Worm (Caenorhabditis elegans) whole organism, L4 larva: Measurements from ENCODE around the gene K03A11.1.

Experiments
- D1046.2 ChIP-seq: fragments of 200-800 bp; sonication (Bioruptor generic); IDR thresholded peaks from 2 replicates; pipeline ENCODE4 v1.3.6; 2022; ENCODE audit warnings: missing genetic modification characterization, missing compliant biosample characterization
- F44E2.7 ChIP-seq: fragments of 200-800 bp; sonication (Bioruptor generic); IDR thresholded peaks from 2 replicates; pipeline ENCODE4 v2.1.2; 2022; ENCODE audit warnings: missing genetic modification characterization, missing compliant biosample characterization
- F49E8.2 ChIP-seq: sonication (generic microtip); optimal IDR thresholded peaks from 2 replicates; lab custom pipeline; 2016; ENCODE audit warnings: missing compliant biosample characterization, mild to moderate bottlenecking, missing genetic modification characterization, borderline replicate concordance
- Y105C5A.15 ChIP-seq: fragments of 200-800 bp; sonication (Bioruptor generic); IDR thresholded peaks from 2 replicates; pipeline ENCODE4 v1.3.6; 2022; ENCODE audit warnings: missing genetic modification characterization, missing compliant biosample characterization
- Y48G9A.11 ChIP-seq: fragments of 200-800 bp; sonication (Bioruptor generic); IDR thresholded peaks from 2 replicates; pipeline ENCODE4 v1.3.6; 2022; ENCODE audit warnings: missing genetic modification reagents, missing genetic modification characterization, missing compliant biosample characterization
- ceh-20 ChIP-seq: fragments of 200-800 bp; sonication (Bioruptor generic); IDR thresholded peaks from 2 replicates; pipeline ENCODE4 v1.3.6; 2022; ENCODE audit warnings: missing genetic modification reagents, missing genetic modification characterization, missing compliant biosample characterization
- ceh-28 ChIP-seq: fragments of 150-350 bp; optimal IDR thresholded peaks from 2 replicates; lab custom pipeline; 2014; ENCODE audit warnings: missing biosample characterization, missing genetic modification reagents, missing genetic modification characterization
- ceh-44 ChIP-seq: fragments of 200-800 bp; sonication (Bioruptor generic); IDR thresholded peaks from 2 replicates; pipeline ENCODE4 v1.3.6; 2022; ENCODE audit warnings: missing genetic modification reagents, missing genetic modification characterization, missing compliant biosample characterization
- ceh-82 ChIP-seq: sonication (generic microtip); optimal IDR thresholded peaks from 2 replicates; lab custom pipeline; 2017; ENCODE audit warnings: missing biosample characterization, missing genetic modification characterization
- cey-2 ChIP-seq: sonication (generic microtip); optimal IDR thresholded peaks from 3 replicates; lab custom pipeline; 2017; ENCODE audit warnings: missing genetic modification characterization, mild to moderate bottlenecking, missing compliant biosample characterization, antibody characterized with exemption, borderline replicate concordance; ENCODE audit not compliant: insufficient read depth
- ctbp-1 ChIP-seq: fragments of 200-800 bp; sonication (Bioruptor generic); IDR thresholded peaks from 2 replicates; pipeline ENCODE4 v1.3.6; 2022; ENCODE audit warnings: missing genetic modification reagents, missing genetic modification characterization, missing compliant biosample characterization
- daf-12 ChIP-seq: fragments of 150-350 bp; optimal IDR thresholded peaks from 2 replicates; lab custom pipeline; 2014; ENCODE audit warnings: missing biosample characterization, missing genetic modification reagents, missing genetic modification characterization
- daf-16 ChIP-seq, 3 experiments: sonication (generic microtip); optimal IDR thresholded peaks; 2 replicates each; lab custom pipeline; 2016 to 2017; ENCODE audit warnings: missing genetic modification characterization in 3 of 3, missing genetic modification reagents in 3 of 3, mild to moderate bottlenecking in 2 of 3, missing compliant biosample characterization in 2 of 3, missing biosample characterization in 1 of 3, moderate library complexity in 1 of 3
- dmd-6 ChIP-seq: fragments of 200-800 bp; sonication (Bioruptor generic); IDR thresholded peaks from 2 replicates; pipeline ENCODE4 v1.3.6; 2022; ENCODE audit warnings: missing genetic modification reagents, missing genetic modification characterization, missing compliant biosample characterization
- dmd-8 ChIP-seq: fragments of 200-800 bp; sonication (Bioruptor generic); IDR thresholded peaks from 2 replicates; pipeline ENCODE4 v1.3.6; 2022; ENCODE audit warnings: missing genetic modification characterization, missing compliant biosample characterization
- duxl-1 ChIP-seq: sonication (generic microtip); optimal IDR thresholded peaks from 2 replicates; lab custom pipeline; 2016; ENCODE audit warnings: mild to moderate bottlenecking, missing genetic modification characterization, moderate library complexity, missing compliant biosample characterization; ENCODE audit not compliant: poor library complexity
- dve-1 ChIP-seq: sonication (generic microtip); optimal IDR thresholded peaks from 2 replicates; lab custom pipeline; 2017; ENCODE audit warnings: antibody characterized with exemption, mild to moderate bottlenecking, missing genetic modification characterization, missing compliant biosample characterization; ENCODE audit not compliant: insufficient read depth
- gei-8 ChIP-seq: fragments of 200-800 bp; sonication (Bioruptor generic); optimal IDR thresholded peaks from 2 replicates; lab custom pipeline; 2018; ENCODE audit warnings: mild to moderate bottlenecking, missing genetic modification characterization, missing compliant biosample characterization
- hif-1 ChIP-seq, 2 experiments: sonication (generic microtip); optimal IDR thresholded peaks; 2 replicates each; lab custom pipeline; 2016 to 2017; ENCODE audit warnings: missing compliant biosample characterization in 2 of 2, missing genetic modification characterization in 2 of 2, missing genetic modification reagents in 2 of 2, missing genotype in 2 of 2, mild to moderate bottlenecking in 1 of 2
- hlh-11 ChIP-seq: fragments of 200-800 bp; sonication (Bioruptor generic); optimal IDR thresholded peaks from 2 replicates; lab custom pipeline; 2018; ENCODE audit warnings: mild to moderate bottlenecking, missing genetic modification characterization, missing compliant biosample characterization
- hlh-30 ChIP-seq: sonication (generic microtip); optimal IDR thresholded peaks from 2 replicates; lab custom pipeline; 2017; ENCODE audit warnings: antibody characterized with exemption, mild to moderate bottlenecking, missing genetic modification characterization, missing compliant biosample characterization; ENCODE audit not compliant: insufficient read depth
- hmg-1.1 ChIP-seq: fragments of 200-800 bp; sonication (Bioruptor generic); IDR thresholded peaks from 2 replicates; pipeline ENCODE4 v1.3.6; 2022; ENCODE audit warnings: missing genetic modification reagents, missing genetic modification characterization, missing compliant biosample characterization
- jun-1 ChIP-seq: fragments of 150-350 bp; optimal IDR thresholded peaks from 2 replicates; lab custom pipeline; 2014; ENCODE audit warnings: missing biosample characterization, missing genetic modification reagents, missing genetic modification characterization
- lin-1 ChIP-seq: fragments of 200-800 bp; sonication (Bioruptor generic); IDR thresholded peaks from 2 replicates; pipeline ENCODE4 v1.3.6; 2022; ENCODE audit warnings: missing genetic modification reagents, missing genetic modification characterization, missing compliant biosample characterization
- lin-29 ChIP-seq: fragments of 200-800 bp; sonication (Bioruptor generic); IDR thresholded peaks from 2 replicates; pipeline ENCODE4 v1.3.6; 2022; ENCODE audit warnings: missing genetic modification reagents, missing genetic modification characterization, missing compliant biosample characterization
- lin-39 ChIP-seq: fragments of 150-350 bp; optimal IDR thresholded peaks from 2 replicates; lab custom pipeline; 2014; ENCODE audit warnings: missing biosample characterization, missing genetic modification reagents, missing genetic modification characterization
- lir-3 ChIP-seq: sonication (generic microtip); optimal IDR thresholded peaks from 2 replicates; lab custom pipeline; 2016; ENCODE audit warnings: mild to moderate bottlenecking, missing genetic modification characterization, missing compliant biosample characterization
- mdt-29 ChIP-seq: fragments of 200-800 bp; sonication (Bioruptor generic); IDR thresholded peaks from 2 replicates; pipeline ENCODE4 v1.3.6; 2022; ENCODE audit warnings: missing genetic modification reagents, missing genetic modification characterization, missing compliant biosample characterization
- mxl-2 ChIP-seq: fragments of 200-800 bp; sonication (Bioruptor generic); conservative IDR thresholded peaks from 2 replicates; pipeline ENCODE4 v1.3.6; 2022; ENCODE audit warnings: missing genetic modification reagents, missing genetic modification characterization, missing compliant biosample characterization
- mxl-3 ChIP-seq: fragments of 200-800 bp; sonication (Bioruptor generic); optimal IDR thresholded peaks from 2 replicates; lab custom pipeline; 2018; ENCODE audit warnings: mild to moderate bottlenecking, missing genetic modification characterization, missing compliant biosample characterization
- nhr-10 ChIP-seq: fragments of 150-350 bp; optimal IDR thresholded peaks from 2 replicates; lab custom pipeline; 2014; ENCODE audit warnings: missing biosample characterization, missing genetic modification characterization
- nhr-237 ChIP-seq: sonication (generic microtip); optimal IDR thresholded peaks from 2 replicates; lab custom pipeline; 2017; ENCODE audit warnings: missing biosample characterization, missing genetic modification characterization
- nhr-28 ChIP-seq: fragments of 150-350 bp; optimal IDR thresholded peaks from 2 replicates; lab custom pipeline; 2014; ENCODE audit warnings: missing biosample characterization, missing genetic modification characterization
- nhr-42 ChIP-seq: fragments of 200-800 bp; sonication (Bioruptor generic); IDR thresholded peaks from 2 replicates; pipeline ENCODE4 v1.3.6; 2022; ENCODE audit warnings: missing genetic modification characterization, missing compliant biosample characterization
- nhr-77 ChIP-seq: fragments of 150-350 bp; optimal IDR thresholded peaks from 2 replicates; lab custom pipeline; 2014; ENCODE audit warnings: missing biosample characterization, missing genetic modification characterization
- php-3 ChIP-seq: fragments of 200-800 bp; sonication (Bioruptor generic); IDR thresholded peaks from 2 replicates; pipeline ENCODE4 v1.3.6; 2022; ENCODE audit warnings: missing genetic modification reagents, missing genetic modification characterization, missing compliant biosample characterization
- pqm-1 ChIP-seq: sonication (generic microtip); optimal IDR thresholded peaks from 2 replicates; lab custom pipeline; 2017; ENCODE audit warnings: missing biosample characterization, missing genetic modification characterization
- spr-3 ChIP-seq: fragments of 200-800 bp; sonication (Bioruptor generic); optimal IDR thresholded peaks from 2 replicates; lab custom pipeline; 2018; ENCODE audit warnings: mild to moderate bottlenecking, missing genetic modification characterization, missing compliant biosample characterization
- tra-1 ChIP-seq: fragments of 200-800 bp; sonication (Bioruptor generic); IDR thresholded peaks from 2 replicates; pipeline ENCODE4 v1.3.6; 2022; ENCODE audit warnings: missing genetic modification reagents, missing genetic modification characterization, missing compliant biosample characterization
- unc-130 ChIP-seq: sonication (generic microtip); optimal IDR thresholded peaks from 2 replicates; lab custom pipeline; 2016; ENCODE audit warnings: missing genetic modification reagents, missing genetic modification characterization, missing compliant biosample characterization
- unc-62 ChIP-seq, 3 experiments: fragments of 150-350 bp in 1 of 3; sonication (generic microtip); optimal IDR thresholded peaks in 2 of 3; peaks in 1 of 3; 1 replicate in 1 of 3; 2 replicates in 2 of 3; lab custom pipeline; 2014 to 2017; ENCODE audit warnings: missing biosample characterization in 3 of 3, missing genetic modification characterization in 3 of 3, missing genetic modification reagents in 3 of 3, missing genotype in 1 of 3
- ztf-11 ChIP-seq: fragments of 150-350 bp; optimal IDR thresholded peaks from 2 replicates; lab custom pipeline; 2014; ENCODE audit warnings: missing biosample characterization, missing genetic modification characterization
- ztf-7 ChIP-seq: fragments of 150-350 bp; optimal IDR thresholded peaks from 2 replicates; lab custom pipeline; 2014; ENCODE audit warnings: missing biosample characterization, missing genetic modification characterization

K03A11.1 gene

ce11 chrX:13046324-13046723, 5.2 kb upstream of the K03A11.1 start (continued):
- TF ChIP-seq hlh-30 (tag; lab: Kevin White, UChicago) (peak; percentile 79), nhr-42 (peak; percentile 93), dmd-8 (GFP tag; lab: Robert Waterston, UW) (peak; percentile 95), lir-3 (tag; lab: Kevin White, UChicago) (peak; percentile 73), ctbp-1 (GFP tag; lab: Robert Waterston, UW) (peak; percentile 97), F49E8.2 (tag; lab: Kevin White, UChicago) (peak; percentile 49), Y48G9A.11 (GFP tag; lab: Robert Waterston, UW) (peak; percentile 74; the same call in 1 of the 2 replicates), F44E2.7 (GFP tag; lab: Robert Waterston, UW) (peak; percentile 86), unc-130 (GFP tag; lab: Kevin White, UChicago) (peak; percentile 52), hif-1 (tag; optimal IDR thresholded peaks at IDR 0.05; lab: Kevin White, UChicago) (peak; percentile 55 to 63), lin-29 (peak; percentile 75)

ce11 chrX:13048258-13048657, 3.2 kb upstream of the K03A11.1 start, which contains the start of gene C53C7.3:
C53C7.3 (plus strand) TSS chrX:13048558.
- TF ChIP-seq pqm-1 (no peak), hlh-30 (tag; lab: Kevin White, UChicago) (no peak), tra-1 (GFP tag; lab: Robert Waterston, UW) (no peak), spr-3 (GFP tag; lab: Kevin White, UChicago) (no peak), jun-1 (no peak), lin-29 (no peak), ceh-28 (tag; lab: Kevin White, UChicago) (no peak), daf-12 (tag; lab: Kevin White, UChicago) (no peak), cey-2 (tag; lab: Kevin White, UChicago) (no peak), nhr-10 (tag; lab: Kevin White, UChicago) (no peak), ceh-44 (GFP tag; lab: Robert Waterston, UW) (no peak), Y105C5A.15 (GFP tag; lab: Robert Waterston, UW) (no peak), gei-8 (GFP tag; lab: Kevin White, UChicago) (no peak), lin-1 (no peak), nhr-237 (tag; lab: Kevin White, UChicago) (no peak), mxl-2 (no peak), ztf-11 (tag; lab: Kevin White, UChicago) (no peak), D1046.2 (GFP tag; lab: Robert Waterston, UW) (no peak)

- TF ChIP-seq nhr-42 = no peak
- no peak for TF ChIP-seq ceh-82 (tag; lab: Kevin White, UChicago)
- TF ChIP-seq dmd-6 (GFP tag; lab: Robert Waterston, UW) = no peak
- no peak for TF ChIP-seq hmg-1.1 (GFP tag; lab: Robert Waterston, UW)
- no peak for TF ChIP-seq nhr-77 (tag; lab: Kevin White, UChicago)
- no peak for TF ChIP-seq lin-39 (tag; lab: Kevin White, UChicago)
- TF ChIP-seq php-3 (GFP tag; lab: Robert Waterston, UW) = no peak
- no peak for TF ChIP-seq mxl-3 (GFP tag; lab: Kevin White, UChicago)
- TF ChIP-seq nhr-10 (tag; lab: Kevin White, UChicago) = no peak
- no peak for TF ChIP-seq mdt-29 (GFP tag; lab: Robert Waterston, UW)
These were observed 4.1 kb downstream of the K03A11.1 start, which contains the start of gene K03A11.6 for ce11 chrX:13055560-13055959. K03A11.6 (plus strand) TSS chrX:13055860.

- no peak for TF ChIP-seq ceh-20 (GFP tag; lab: Robert Waterston, UW)
- TF ChIP-seq dve-1 (tag; lab: Kevin White, UChicago) = peak; percentile 78
- TF ChIP-seq hmg-1.1 (GFP tag; lab: Robert Waterston, UW) = no peak
- peak; percentile 44 for TF ChIP-seq dmd-6 (GFP tag; lab: Robert Waterston, UW)
- no peak for TF ChIP-seq spr-3 (GFP tag; lab: Kevin White, UChicago)
- peak; percentile 80 for TF ChIP-seq nhr-28 (tag; lab: Kevin White, UChicago)
- TF ChIP-seq php-3 (GFP tag; lab: Robert Waterston, UW) = peak; percentile 49; the same call in 1 of the 2 replicates
- TF ChIP-seq unc-62 (GFP tag; optimal IDR thresholded peaks at IDR 0.05 in 1 of 2; lab: Kevin White, UChicago) = peak in 1 of 2 experiments; percentile 78
- TF ChIP-seq unc-62 (tag; optimal IDR thresholded peaks at IDR 0.05; lab: Kevin White, UChicago) = no peak
- no peak for TF ChIP-seq mxl-2
- TF ChIP-seq hlh-11 (tag; lab: Kevin White, UChicago) = peak; percentile 62
- TF ChIP-seq duxl-1 = no peak
- peak; percentile 95 for TF ChIP-seq pqm-1
- TF ChIP-seq nhr-77 (tag; lab: Kevin White, UChicago) = peak; percentile 36
- TF ChIP-seq daf-16 (GFP tag; optimal IDR thresholded peaks at IDR 0.05; lab: Kevin White, UChicago) = no peak
- TF ChIP-seq daf-16 (tag; optimal IDR thresholded peaks at IDR 0.05; lab: Kevin White, UChicago) = peak; percentile 99
- TF ChIP-seq ztf-7 (tag; lab: Kevin White, UChicago) = peak; percentile 69
- TF ChIP-seq, all 104 proteins: peak for 10
These were observed 8.5 kb downstream of the K03A11.1 start for ce11 chrX:13059984-13060383.
